Worm (Caenorhabditis elegans): ENCODE data around the gene nspg-1.

nspg-1 gene

DNA sequence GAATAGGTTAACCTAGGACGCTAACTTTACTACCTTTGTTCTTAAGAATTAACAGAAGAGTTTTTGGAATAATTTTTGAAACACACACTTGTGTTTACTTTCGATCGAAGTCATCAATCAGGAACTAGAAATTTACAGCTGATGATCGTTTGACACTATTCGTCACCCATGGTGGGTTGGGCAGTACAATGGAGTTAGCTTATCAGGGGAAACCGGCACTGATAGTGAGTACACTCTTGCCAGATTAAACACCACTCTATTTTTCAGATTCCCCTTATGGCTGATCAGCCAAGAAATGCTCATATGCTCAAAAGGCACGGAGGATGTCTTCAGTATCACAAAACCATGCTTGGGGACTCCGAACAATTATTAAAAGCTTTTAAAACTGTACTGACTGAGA is 45.8 kb downstream of the nspg-1 start:
- TF ChIP-seq dmd-6 (GFP tag; IDR thresholded peaks at IDR 0.05) (peak; percentile 73), spr-1 (tag; optimal IDR thresholded peaks at IDR 0.05) (no peak), zip-2 (tag; optimal IDR thresholded peaks at IDR 0.05) (no peak), F37D6.2 (tag; optimal IDR thresholded peaks at IDR 0.05) (no peak), snpc-1.2 (GFP tag; IDR thresholded peaks at IDR 0.05) (no peak), hlh-11 (tag; optimal IDR thresholded peaks at IDR 0.05) (peak; percentile 53), F10B5.3 (tag; optimal IDR thresholded peaks at IDR 0.05) (no peak), zfp-3 (GFP tag; conservative IDR thresholded peaks at IDR 0.05) (no peak), ceh-44 (GFP tag; IDR thresholded peaks at IDR 0.05) (no peak), ceh-32 (tag; optimal IDR thresholded peaks at IDR 0.05; ENCODE audit: poor library complexity) (no peak), arid-1 (GFP tag; conservative IDR thresholded peaks at IDR 0.05) (no peak), snpc-4 (tag; optimal IDR thresholded peaks at IDR 0.05) (no peak), aha-1 (tag) (no peak), mes-2 (tag; optimal IDR thresholded peaks at IDR 0.05; ENCODE audit: poor library complexity, severe bottlenecking) (no peak), lim-7 (GFP tag; IDR thresholded peaks at IDR 0.05) (no peak), Y75B8A.6 (GFP tag; IDR thresholded peaks at IDR 0.05) (no peak), zfp-2 (tag; optimal IDR thresholded peaks at IDR 0.05) (no peak), pqm-1 (tag; optimal IDR thresholded peaks at IDR 0.05) (peak; percentile 54), gei-8 (GFP tag; optimal IDR thresholded peaks at IDR 0.05) (no peak), nhr-28 (tag; optimal IDR thresholded peaks at IDR 0.05) (peak; percentile 77), sdz-12 (GFP tag; optimal IDR thresholded peaks at IDR 0.05) (no peak), ama-1 (optimal IDR thresholded peaks at IDR 0.05) (no peak), php-3 (GFP tag; IDR thresholded peaks at IDR 0.05) (no peak), hmg-1.1 (GFP tag; IDR thresholded peaks at IDR 0.05) (no peak), dve-1 (tag; optimal IDR thresholded peaks at IDR 0.05; ENCODE audit: insufficient read depth) (peak; percentile 15), dpl-1 (GFP tag; optimal IDR thresholded peaks at IDR 0.05) (no peak), Y5F2A.4 (GFP tag; optimal IDR thresholded peaks at IDR 0.05) (no peak), nhr-76 (tag; optimal IDR thresholded peaks at IDR 0.05) (no peak), D1046.2 (GFP tag; IDR thresholded peaks at IDR 0.05) (no peak), cey-2 (tag; optimal IDR thresholded peaks at IDR 0.05; ENCODE audit: borderline replicate concordance, insufficient read depth) (no peak), tra-1 (GFP tag; IDR thresholded peaks at IDR 0.05) (no peak), lir-3 (tag; optimal IDR thresholded peaks at IDR 0.05) (no peak), saeg-2 (GFP tag; IDR thresholded peaks at IDR 0.05) (no peak), daf-16 (GFP tag; optimal IDR thresholded peaks at IDR 0.05) (no peak), daf-16 (tag; optimal IDR thresholded peaks at IDR 0.05) (peak; percentile 11), lin-29 (GFP tag; IDR thresholded peaks at IDR 0.05) (no peak), R02D3.7 (tag; optimal IDR thresholded peaks at IDR 0.05) (no peak), daf-19 (GFP tag; conservative IDR thresholded peaks at IDR 0.05) (no peak), Y105C5A.15 (GFP tag; IDR thresholded peaks at IDR 0.05) (no peak)

DNA sequence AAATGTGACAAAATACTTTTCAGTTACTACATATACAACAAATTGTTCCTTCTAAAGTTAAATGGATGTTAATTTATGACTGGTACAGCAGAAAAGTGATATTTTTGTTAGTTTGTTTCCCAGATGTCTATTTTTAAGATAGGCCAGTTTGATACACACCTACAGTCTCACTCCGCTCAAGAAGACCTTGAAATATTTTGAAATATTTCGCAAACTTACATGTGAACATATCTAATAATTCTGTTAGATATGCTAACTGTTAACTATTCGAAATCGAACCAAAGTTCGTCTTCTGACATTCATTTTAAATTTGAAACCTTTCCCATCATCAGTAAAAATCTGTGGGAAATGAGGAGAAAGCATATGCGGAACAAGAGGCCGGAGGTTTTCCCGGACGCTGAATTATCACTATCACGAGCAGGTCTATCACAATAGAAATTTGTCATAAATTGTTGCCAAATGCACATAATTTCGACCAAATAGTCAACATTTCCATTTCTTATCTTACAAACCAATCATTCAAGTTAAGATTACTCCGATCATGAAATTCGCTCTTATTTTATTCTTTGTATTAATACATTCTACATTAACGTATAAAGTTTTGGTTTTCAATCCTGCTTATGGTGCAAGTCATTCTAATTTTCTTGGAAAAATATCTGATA is 48.0 kb downstream of the nspg-1 start, which contains the start of the genes ZC443.4 and ugt-18:
Gene ZC443.4 (minus strand): TSS at position 95 of the 662 bp plus-strand sequence.
Gene ugt-18 (plus strand): TSS at position 469 of the 662 bp plus-strand sequence.
- TF ChIP-seq arid-1 (GFP tag; conservative IDR thresholded peaks at IDR 0.05) = no peak
- peak; percentile 56 for TF ChIP-seq nhr-77 (tag; optimal IDR thresholded peaks at IDR 0.05)
- TF ChIP-seq mxl-2 (GFP tag; conservative IDR thresholded peaks at IDR 0.05) = no peak
- no peak for TF ChIP-seq dve-1 (tag; optimal IDR thresholded peaks at IDR 0.05; ENCODE audit: insufficient read depth)
- no peak for TF ChIP-seq daf-16 (GFP tag; optimal IDR thresholded peaks at IDR 0.05)
- TF ChIP-seq daf-16 (tag; optimal IDR thresholded peaks at IDR 0.05) = peak; percentile 28
- TF ChIP-seq hif-1 (tag; optimal IDR thresholded peaks at IDR 0.05) = no peak
- TF ChIP-seq nhr-28 (tag; optimal IDR thresholded peaks at IDR 0.05) = peak; percentile 62
- TF ChIP-seq pqm-1 (tag; optimal IDR thresholded peaks at IDR 0.05) = peak; percentile 60
- TF ChIP-seq ceh-20 (GFP tag; IDR thresholded peaks at IDR 0.05) = no peak
- no peak for TF ChIP-seq zip-2 (tag; optimal IDR thresholded peaks at IDR 0.05)
- TF ChIP-seq nhr-42 (GFP tag; IDR thresholded peaks at IDR 0.05) = no peak
- TF ChIP-seq unc-62 (GFP tag; optimal IDR thresholded peaks at IDR 0.05 in 1 of 2) = peak in 1 of 2 experiments; percentile 63
- TF ChIP-seq unc-62 (tag; optimal IDR thresholded peaks at IDR 0.05) = no peak
- TF ChIP-seq dmd-6 (GFP tag; IDR thresholded peaks at IDR 0.05) = 0 out of 2 replicates have a peak, but pooled peaks have one; percentile 10
- TF ChIP-seq nhr-10 (tag; optimal IDR thresholded peaks at IDR 0.05) = no peak
- TF ChIP-seq T20F7.1 (GFP tag; optimal IDR thresholded peaks at IDR 0.05) = no peak
- no peak for TF ChIP-seq nhr-111 (GFP tag; optimal IDR thresholded peaks at IDR 0.05)
- no peak for TF ChIP-seq dpl-1 (GFP tag; optimal IDR thresholded peaks at IDR 0.05)
